Worm (Caenorhabditis elegans): ENCODE measurements around the gene rgef-1.

Gene rgef-1

ce11 chrV:9546042-9546581 lies 15.4 kb downstream of the rgef-1 start, which contains the start of gene C50F4.6:
C50F4.6 (plus strand) TSS chrV:9546092.
- no peak for TF ChIP-seq nhr-77 (tag; optimal IDR thresholded peaks at IDR 0.05)
- TF ChIP-seq lsy-12 (tag; optimal IDR thresholded peaks at IDR 0.05) = no peak
- TF ChIP-seq ama-1 (optimal IDR thresholded peaks at IDR 0.05) = peak; percentile 48
- TF ChIP-seq mdl-1 (tag; optimal IDR thresholded peaks at IDR 0.05) = no peak
- TF ChIP-seq nfya-1 (tag; optimal IDR thresholded peaks at IDR 0.05; ENCODE audit: insufficient read depth) = no peak
- TF ChIP-seq lin-15B (tag; optimal IDR thresholded peaks at IDR 0.05) = no peak

- peak; percentile 41 for TF ChIP-seq jun-1 (tag; optimal IDR thresholded peaks at IDR 0.05)
- TF ChIP-seq tbx-2 (tag; optimal IDR thresholded peaks at IDR 0.05) = peak; percentile 16
- no peak for TF ChIP-seq hmg-11 (tag; optimal IDR thresholded peaks at IDR 0.05)
- peak; percentile 3 for TF ChIP-seq lsy-12 (tag; optimal IDR thresholded peaks at IDR 0.05)
- no peak for TF ChIP-seq egl-5 (tag; optimal IDR thresholded peaks at IDR 0.05)
- TF ChIP-seq nhr-25 (tag; optimal IDR thresholded peaks at IDR 0.05) = peak; percentile 77
- TF ChIP-seq lin-15B (tag; optimal IDR thresholded peaks at IDR 0.05) = peak; percentile 37
- no peak for TF ChIP-seq nhr-12 (tag; optimal IDR thresholded peaks at IDR 0.05)
- peak; percentile 24 for TF ChIP-seq snpc-4 (tag; optimal IDR thresholded peaks at IDR 0.05)
- TF ChIP-seq nfya-1 (tag; optimal IDR thresholded peaks at IDR 0.05; ENCODE audit: insufficient read depth) = peak; percentile 69
- TF ChIP-seq ceh-9 (tag; optimal IDR thresholded peaks at IDR 0.05) = no peak
- no peak for TF ChIP-seq egl-27 (tag; optimal IDR thresholded peaks at IDR 0.05)
- TF ChIP-seq ama-1 (optimal IDR thresholded peaks at IDR 0.05) = peak; percentile 85
- TF ChIP-seq nhr-28 (tag; optimal IDR thresholded peaks at IDR 0.05) = no peak
- peak; percentile 57 for TF ChIP-seq lin-39 (tag; optimal IDR thresholded peaks at IDR 0.05)
- no peak for TF ChIP-seq fkh-2 (tag; optimal IDR thresholded peaks at IDR 0.05)
- no peak for TF ChIP-seq nhr-237 (tag; optimal IDR thresholded peaks at IDR 0.05)
- peak; percentile 7 for TF ChIP-seq ceh-28 (tag; optimal IDR thresholded peaks at IDR 0.05)
- peak; percentile 34 for TF ChIP-seq pha-4 (tag; optimal IDR thresholded peaks at IDR 0.05)
- peak; percentile 15 for TF ChIP-seq nhr-43 (tag; optimal IDR thresholded peaks at IDR 0.05; ENCODE audit: poor library complexity, severe bottlenecking)
- no peak for TF ChIP-seq elt-3 (tag; optimal IDR thresholded peaks at IDR 0.05)
Measured at ce11 chrV:9545238-9545709, 16.2 kb downstream of the rgef-1 start, which contains the start of the genes his-35 and his-41. his-35 (minus strand) TSS chrV:9545288. his-41 (plus strand) TSS chrV:9545536.

- peak; percentile 17 for TF ChIP-seq egl-5 (tag; optimal IDR thresholded peaks at IDR 0.05)
- no peak for TF ChIP-seq R02D3.7 (tag; optimal IDR thresholded peaks at IDR 0.05)
- TF ChIP-seq ama-1 (optimal IDR thresholded peaks at IDR 0.05) = peak; percentile 41
- TF ChIP-seq nhr-77 (tag; optimal IDR thresholded peaks at IDR 0.05) = no peak
- TF ChIP-seq nhr-43 (tag; optimal IDR thresholded peaks at IDR 0.05; ENCODE audit: poor library complexity, severe bottlenecking) = peak; percentile 47
- peak; percentile 75 for TF ChIP-seq nhr-25 (tag; optimal IDR thresholded peaks at IDR 0.05)
- peak; percentile 73 for TF ChIP-seq lin-15B (tag; optimal IDR thresholded peaks at IDR 0.05)
- peak; percentile 15 for TF ChIP-seq ztf-4 (tag; optimal IDR thresholded peaks at IDR 0.05)
- no peak for TF ChIP-seq elt-3 (tag; optimal IDR thresholded peaks at IDR 0.05)
- TF ChIP-seq aly-2 (tag; optimal IDR thresholded peaks at IDR 0.05) = no peak
- TF ChIP-seq daf-12 (tag; optimal IDR thresholded peaks at IDR 0.05) = no peak
- TF ChIP-seq ceh-82 (tag; optimal IDR thresholded peaks at IDR 0.05) = no peak
- no peak for TF ChIP-seq unc-39 (tag; optimal IDR thresholded peaks at IDR 0.05)
- TF ChIP-seq nhr-11 (tag; optimal IDR thresholded peaks at IDR 0.05) = no peak
- TF ChIP-seq sea-2 (GFP tag; optimal IDR thresholded peaks at IDR 0.05) = no peak
- peak; percentile 12 for TF ChIP-seq unc-62 (GFP tag; optimal IDR thresholded peaks at IDR 0.05)
- no peak for TF ChIP-seq ZK546.5 (tag; optimal IDR thresholded peaks at IDR 0.05)
- peak; percentile 36 for TF ChIP-seq snpc-4 (tag; optimal IDR thresholded peaks at IDR 0.05)
- no peak for TF ChIP-seq mdl-1 (tag; optimal IDR thresholded peaks at IDR 0.05)
- TF ChIP-seq ceh-16 (tag; optimal IDR thresholded peaks at IDR 0.05) = no peak
- TF ChIP-seq nfya-1 (tag; optimal IDR thresholded peaks at IDR 0.05; ENCODE audit: insufficient read depth) = peak; percentile 82
- peak; percentile 55 for TF ChIP-seq pha-4 (tag; optimal IDR thresholded peaks at IDR 0.05)
- peak; percentile 15 for TF ChIP-seq ceh-28 (tag; optimal IDR thresholded peaks at IDR 0.05)
- no peak for TF ChIP-seq nhr-67 (tag; optimal IDR thresholded peaks at IDR 0.05)
- TF ChIP-seq eor-1 (tag; optimal IDR thresholded peaks at IDR 0.05) = no peak
- peak; percentile 51 for TF ChIP-seq lsy-12 (tag; optimal IDR thresholded peaks at IDR 0.05)
- no peak for TF ChIP-seq mml-1 (tag; optimal IDR thresholded peaks at IDR 0.05)
- TF ChIP-seq skn-1 (tag; optimal IDR thresholded peaks at IDR 0.05) = no peak
- TF ChIP-seq nhr-28 (tag; optimal IDR thresholded peaks at IDR 0.05) = no peak
- TF ChIP-seq nhr-76 (tag; optimal IDR thresholded peaks at IDR 0.05) = no peak
- TF ChIP-seq zag-1 (tag; optimal IDR thresholded peaks at IDR 0.05) = no peak
- TF ChIP-seq nhr-237 (tag; optimal IDR thresholded peaks at IDR 0.05) = no peak
- TF ChIP-seq lin-39 (tag; optimal IDR thresholded peaks at IDR 0.05) = peak; percentile 63
- TF ChIP-seq nhr-12 (tag; optimal IDR thresholded peaks at IDR 0.05) = no peak
- peak; percentile 85 for TF ChIP-seq nhr-23 (tag; optimal IDR thresholded peaks at IDR 0.05)
- TF ChIP-seq pqm-1 (tag; optimal IDR thresholded peaks at IDR 0.05) = peak; percentile 58
- TF ChIP-seq fkh-2 (tag; optimal IDR thresholded peaks at IDR 0.05) = no peak
- no peak for TF ChIP-seq egl-27 (tag; optimal IDR thresholded peaks at IDR 0.05)
- TF ChIP-seq tbx-2 (tag; optimal IDR thresholded peaks at IDR 0.05) = peak; percentile 14
- no peak for TF ChIP-seq fos-1 (tag; optimal IDR thresholded peaks at IDR 0.05)
- no peak for TF ChIP-seq ceh-9 (tag; optimal IDR thresholded peaks at IDR 0.05)
- no peak for TF ChIP-seq jun-1 (tag; optimal IDR thresholded peaks at IDR 0.05)
- TF ChIP-seq elt-1 (tag; optimal IDR thresholded peaks at IDR 0.05) = no peak
Measured at ce11 chrV:9544176-9544632, 17.3 kb downstream of the rgef-1 start, which contains the start of gene mdf-1. mdf-1 (minus strand) TSS chrV:9544226.

Measured in whole organism, L3 larva.